Worm (Caenorhabditis elegans) whole organism, late embryonic: ENCODE measurements around the gene nhr-135.
"Not testable (repeated sequence)": the region's sequence is repeated elsewhere in the genome, so short reads cannot be mapped to it uniquely, and the experiment has no call there.

Experiments
- C08G9.2 ChIP-seq: sonication (generic microtip); optimal IDR thresholded peaks from 2 replicates; lab custom pipeline; 2016; ENCODE audit warnings: mild to moderate bottlenecking, missing genetic modification characterization, moderate library complexity, missing compliant biosample characterization
- F13H6.1 ChIP-seq: sonication (generic microtip); optimal IDR thresholded peaks from 2 replicates; lab custom pipeline; 2016; ENCODE audit warnings: missing genetic modification characterization, missing compliant biosample characterization
- ama-1 ChIP-seq: fragments of 150-350 bp; optimal IDR thresholded peaks from 2 replicates; lab custom pipeline; 2014
- ceh-14 ChIP-seq: sonication (generic microtip); optimal IDR thresholded peaks from 2 replicates; lab custom pipeline; 2016; ENCODE audit warnings: missing genotype, missing genetic modification characterization, missing compliant biosample characterization
- ceh-18 ChIP-seq: sonication (generic microtip); optimal IDR thresholded peaks from 2 replicates; lab custom pipeline; 2016; ENCODE audit warnings: missing genetic modification characterization, missing compliant biosample characterization
- ceh-19 ChIP-seq: fragments of 200-800 bp; sonication (Bioruptor generic); optimal IDR thresholded peaks from 2 replicates; lab custom pipeline; 2018; ENCODE audit warnings: mild to moderate bottlenecking, missing genetic modification characterization, missing compliant biosample characterization
- ceh-2 ChIP-seq: sonication (generic microtip); optimal IDR thresholded peaks from 2 replicates; lab custom pipeline; 2016; ENCODE audit warnings: missing genotype, missing genetic modification characterization, missing compliant biosample characterization
- ceh-22 ChIP-seq: sonication (generic microtip); optimal IDR thresholded peaks from 2 replicates; lab custom pipeline; 2017; ENCODE audit warnings: missing biosample characterization, missing genetic modification characterization
- ceh-31 ChIP-seq: sonication (generic microtip); optimal IDR thresholded peaks from 2 replicates; lab custom pipeline; 2016; ENCODE audit warnings: missing genetic modification characterization, missing compliant biosample characterization
- ceh-45 ChIP-seq: fragments of 200-800 bp; sonication (Bioruptor generic); IDR thresholded peaks from 2 replicates; pipeline ENCODE4 v1.3.6; 2022; ENCODE audit warnings: missing genetic modification reagents, missing genetic modification characterization, missing compliant biosample characterization
- ceh-48 ChIP-seq: sonication (generic microtip); optimal IDR thresholded peaks from 2 replicates; lab custom pipeline; 2016; ENCODE audit warnings: missing genetic modification characterization, inconsistent platforms, missing compliant biosample characterization
- ceh-6 ChIP-seq: fragments of 200-800 bp; sonication (Bioruptor generic); optimal IDR thresholded peaks from 2 replicates; lab custom pipeline; 2018; ENCODE audit warnings: mild to moderate bottlenecking, missing genetic modification characterization, missing compliant biosample characterization
- ceh-9 ChIP-seq: sonication (generic microtip); optimal IDR thresholded peaks from 2 replicates; lab custom pipeline; 2016; ENCODE audit warnings: mild to moderate bottlenecking, missing genetic modification characterization, inconsistent platforms, missing compliant biosample characterization
- che-1 ChIP-seq: sonication (generic microtip); optimal IDR thresholded peaks from 2 replicates; lab custom pipeline; 2016; ENCODE audit warnings: mild to moderate bottlenecking, missing genetic modification characterization, missing compliant biosample characterization
- dmd-4 ChIP-seq: sonication (generic microtip); optimal IDR thresholded peaks from 2 replicates; lab custom pipeline; 2016; ENCODE audit warnings: borderline replicate concordance, missing genetic modification characterization, missing compliant biosample characterization
- elt-2 ChIP-seq: sonication (generic microtip); optimal IDR thresholded peaks from 2 replicates; lab custom pipeline; 2016; ENCODE audit warnings: missing genetic modification reagents, missing genetic modification characterization, missing compliant biosample characterization
- elt-4 ChIP-seq: sonication (generic microtip); optimal IDR thresholded peaks from 2 replicates; lab custom pipeline; 2016; ENCODE audit warnings: missing genetic modification characterization, missing compliant biosample characterization
- ets-4 ChIP-seq: sonication (generic microtip); optimal IDR thresholded peaks from 2 replicates; lab custom pipeline; 2016; ENCODE audit warnings: missing genetic modification characterization, missing compliant biosample characterization
- eyg-1 ChIP-seq: sonication (generic microtip); optimal IDR thresholded peaks from 2 replicates; lab custom pipeline; 2016; ENCODE audit warnings: missing genotype, missing genetic modification characterization, missing compliant biosample characterization
- fax-1 ChIP-seq: sonication (generic microtip); optimal IDR thresholded peaks from 2 replicates; lab custom pipeline; 2016; ENCODE audit warnings: missing genotype, missing genetic modification characterization, missing compliant biosample characterization
- fkh-10 ChIP-seq: fragments of 150-350 bp; optimal IDR thresholded peaks from 2 replicates; lab custom pipeline; 2014; ENCODE audit warnings: missing biosample characterization, missing genetic modification reagents, missing genetic modification characterization
- gmeb-2 ChIP-seq: sonication (generic microtip); optimal IDR thresholded peaks from 2 replicates; lab custom pipeline; 2016; ENCODE audit warnings: missing genetic modification characterization, inconsistent platforms, missing compliant biosample characterization
- hlh-15 ChIP-seq: sonication (generic microtip); optimal IDR thresholded peaks from 2 replicates; lab custom pipeline; 2016; ENCODE audit warnings: missing genetic modification characterization, missing compliant biosample characterization
- hlh-6 ChIP-seq: sonication (generic microtip); optimal IDR thresholded peaks from 2 replicates; lab custom pipeline; 2016; ENCODE audit warnings: missing genotype, missing genetic modification characterization, missing compliant biosample characterization
- lim-6 ChIP-seq: sonication (generic microtip); optimal IDR thresholded peaks from 2 replicates; lab custom pipeline; 2016; ENCODE audit warnings: missing genetic modification characterization, missing compliant biosample characterization
- nfya-1 ChIP-seq: sonication (generic microtip); optimal IDR thresholded peaks from 2 replicates; lab custom pipeline; 2017; ENCODE audit warnings: missing genetic modification characterization, mild to moderate bottlenecking, missing compliant biosample characterization, antibody characterized with exemption, moderate library complexity
- nhr-232 ChIP-seq: sonication (generic microtip); optimal IDR thresholded peaks from 2 replicates; lab custom pipeline; 2016; ENCODE audit warnings: missing genetic modification characterization, missing compliant biosample characterization
- pag-3 ChIP-seq: sonication (generic microtip); optimal IDR thresholded peaks from 2 replicates; lab custom pipeline; 2016; ENCODE audit warnings: missing compliant biosample characterization, missing genetic modification characterization, borderline replicate concordance
- pha-4 ChIP-seq: fragments of 150-350 bp; optimal IDR thresholded peaks from 2 replicates; lab custom pipeline; 2018; ENCODE audit warnings: missing biosample characterization, missing genetic modification reagents, missing genetic modification characterization
- pros-1 ChIP-seq: fragments of 150-350 bp; optimal IDR thresholded peaks from 2 replicates; lab custom pipeline; 2014; ENCODE audit warnings: missing biosample characterization, missing genetic modification reagents, missing genetic modification characterization
- ref-2 ChIP-seq: sonication (generic microtip); optimal IDR thresholded peaks from 2 replicates; lab custom pipeline; 2016; ENCODE audit warnings: missing genetic modification characterization, missing compliant biosample characterization
- unc-55 ChIP-seq: sonication (generic microtip); optimal IDR thresholded peaks from 2 replicates; lab custom pipeline; 2017; ENCODE audit warnings: missing biosample characterization, missing genetic modification reagents, missing genetic modification characterization
- unc-86 ChIP-seq: sonication (generic microtip); optimal IDR thresholded peaks from 2 replicates; lab custom pipeline; 2016; ENCODE audit warnings: missing genetic modification characterization, missing compliant biosample characterization
- zip-5 ChIP-seq: sonication (generic microtip); optimal IDR thresholded peaks from 2 replicates; lab custom pipeline; 2016; ENCODE audit warnings: missing genetic modification characterization, missing compliant biosample characterization
- ztf-16 ChIP-seq: sonication (generic microtip); optimal IDR thresholded peaks from 2 replicates; lab custom pipeline; 2017; ENCODE audit warnings: missing genetic modification characterization, missing compliant biosample characterization

nhr-135 gene

DNA sequence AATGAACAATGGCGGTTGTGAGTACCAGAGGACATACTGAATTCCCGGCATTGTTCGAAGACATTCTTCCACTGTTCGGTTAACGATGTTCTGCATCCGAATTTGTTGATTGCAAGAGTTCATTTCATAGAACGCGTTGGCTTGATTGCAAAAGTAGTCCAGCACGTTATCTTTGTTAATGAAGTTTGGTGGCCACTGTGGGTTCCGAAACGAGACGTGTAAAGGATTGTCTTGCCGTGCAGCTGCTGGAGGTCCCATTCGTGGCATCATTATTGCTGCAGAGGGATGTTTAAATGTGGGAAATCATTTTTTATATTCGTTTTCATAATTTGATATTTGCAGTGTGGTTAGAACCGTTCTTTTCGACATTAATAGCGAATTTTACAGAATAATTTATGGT lies 34.2 kb downstream of the nhr-135 start, which contains the start of gene mdt-6:
Gene mdt-6, minus strand, starts transcription at position 275 of the 400 bp plus-strand sequence.
- no peak for TF ChIP-seq ceh-19

DNA sequence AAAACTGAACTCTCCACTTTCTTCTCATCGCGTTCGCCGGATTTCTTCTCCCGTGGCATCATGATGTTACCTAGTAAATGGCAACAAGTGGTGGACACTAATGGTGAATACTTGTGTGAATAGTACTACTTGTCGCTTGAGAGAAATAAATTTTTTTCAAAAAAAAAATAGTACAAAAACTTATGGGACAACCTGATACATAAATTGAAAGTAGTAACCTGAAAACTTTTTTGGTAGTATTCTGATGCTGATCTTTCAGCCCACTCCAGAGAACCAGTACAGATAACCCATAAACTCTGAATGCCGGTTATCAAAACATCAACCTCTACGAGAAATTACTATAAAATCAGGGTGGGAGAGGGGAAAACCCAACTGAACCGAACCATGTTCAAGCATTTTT lies 35.8 kb downstream of the nhr-135 start, which contains the start of gene Y57E12AL.2:
Gene Y57E12AL.2, plus strand, starts transcription at position 301 of the 400 bp plus-strand sequence.
- TF ChIP-seq F13H6.1 (tag; lab: Kevin White, UChicago); ceh-48 (tag; lab: Kevin White, UChicago); ceh-19: not testable (repeated sequence)

DNA sequence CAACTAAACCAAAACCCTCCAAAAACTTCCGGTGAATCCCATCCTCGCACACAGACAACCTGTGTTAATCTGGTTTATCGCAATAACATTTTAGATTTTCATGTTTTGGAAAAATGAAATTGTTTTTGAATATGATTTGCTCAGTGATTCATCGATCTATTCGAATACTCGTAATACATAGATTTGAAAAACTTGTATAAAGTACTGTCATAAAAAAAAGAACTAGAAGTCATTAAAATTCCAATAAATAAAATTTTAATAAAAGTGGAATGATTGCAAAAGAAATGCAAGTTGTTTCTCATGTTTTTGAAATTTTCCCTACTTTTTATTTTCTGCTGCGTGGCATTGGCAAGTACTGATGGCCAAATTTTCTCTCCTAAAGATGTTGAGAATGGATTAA lies 39.0 kb downstream of the nhr-135 start, which contains the start of gene spig-8:
Gene spig-8, plus strand, starts transcription at position 301 of the 400 bp plus-strand sequence.
- no peak for TF ChIP-seq ceh-19
- no peak for TF ChIP-seq fkh-10
- no peak for TF ChIP-seq fax-1 (tag; lab: Kevin White, UChicago)
- TF ChIP-seq ceh-22 (tag; lab: Kevin White, UChicago) = no peak
- no peak for TF ChIP-seq unc-55 (GFP tag; lab: Kevin White, UChicago)
- no peak for TF ChIP-seq hlh-6 (tag; lab: Kevin White, UChicago)
- no peak for TF ChIP-seq pros-1 (tag; lab: Kevin White, UChicago)
- no peak for TF ChIP-seq eyg-1 (tag; lab: Kevin White, UChicago)
- no peak for TF ChIP-seq zip-5
- no peak for TF ChIP-seq elt-2
- TF ChIP-seq ceh-6 (GFP tag; lab: Kevin White, UChicago) = no peak
- TF ChIP-seq che-1 (tag; lab: Kevin White, UChicago) = no peak

DNA sequence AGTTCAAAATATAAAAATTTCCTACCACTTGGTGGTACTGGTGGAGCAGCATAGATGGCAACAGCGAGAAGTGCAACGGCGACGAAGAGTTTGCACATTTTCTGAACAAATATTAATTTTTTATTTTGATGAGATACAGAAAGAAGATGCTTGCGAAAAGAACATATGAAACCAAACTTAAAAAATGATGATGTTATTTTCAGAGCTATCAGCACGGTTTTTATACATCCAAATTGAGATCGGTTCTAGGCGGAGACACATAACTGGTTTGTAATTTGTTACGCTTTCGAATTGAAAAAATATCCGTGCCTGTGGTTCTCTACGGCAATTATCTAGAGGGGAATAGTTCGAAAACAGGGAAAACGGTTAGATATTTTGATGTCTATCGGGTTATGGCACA lies 40.5 kb downstream of the nhr-135 start, which contains the start of gene txt-17:
Gene txt-17, minus strand, starts transcription at position 101 of the 400 bp plus-strand sequence.
- no peak for TF ChIP-seq ama-1 (lab: Kevin White, UChicago)
- TF ChIP-seq lim-6 (tag; lab: Kevin White, UChicago) = no peak
- no peak for TF ChIP-seq ceh-19
- TF ChIP-seq ets-4 = no peak
- TF ChIP-seq pag-3 (tag; lab: Kevin White, UChicago) = no peak
- no peak for TF ChIP-seq dmd-4
- no peak for TF ChIP-seq C08G9.2 (tag; lab: Kevin White, UChicago)
- TF ChIP-seq nhr-232 (tag; lab: Kevin White, UChicago) = no peak
- no peak for TF ChIP-seq ceh-6 (GFP tag; lab: Kevin White, UChicago)
- no peak for TF ChIP-seq elt-4 (tag; lab: Kevin White, UChicago)
- TF ChIP-seq ceh-22 (tag; lab: Kevin White, UChicago) = no peak
- TF ChIP-seq ceh-31 (tag; lab: Kevin White, UChicago) = no peak
- TF ChIP-seq gmeb-2 (tag; lab: Kevin White, UChicago) = no peak
- no peak for TF ChIP-seq nfya-1 (tag; lab: Kevin White, UChicago)
- no peak for TF ChIP-seq ceh-9 (tag; lab: Kevin White, UChicago)

DNA sequence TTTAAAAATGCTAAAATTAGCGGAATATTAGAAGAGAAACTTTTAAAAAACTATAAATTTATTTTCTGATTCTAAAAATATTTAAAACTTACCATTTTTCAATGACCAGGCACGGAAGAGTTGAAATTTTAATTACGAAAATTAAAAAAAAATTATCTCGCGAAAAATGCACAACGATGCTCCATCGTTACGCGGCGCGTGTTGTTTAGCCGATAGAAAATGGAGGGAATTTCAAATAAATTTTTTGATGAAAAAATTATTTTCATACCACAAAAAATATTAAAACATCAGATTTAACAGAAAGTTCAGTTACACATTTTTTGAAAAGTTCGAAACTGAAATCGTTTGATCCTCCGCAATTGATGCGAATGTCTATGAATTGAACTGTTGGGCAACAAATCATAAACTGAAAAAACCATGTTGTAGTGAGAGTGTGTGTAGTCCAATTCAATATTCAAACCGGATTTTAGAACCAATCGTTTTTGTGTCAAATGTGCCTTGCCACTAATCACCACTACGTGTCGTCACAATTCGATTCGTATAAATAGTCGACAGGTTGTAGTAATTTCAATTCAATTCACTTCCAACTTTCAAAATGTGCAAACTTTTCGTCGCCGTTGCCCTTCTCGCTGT lies 42.3 kb downstream of the nhr-135 start, which contains the start of the genes tofu-2 and spig-1:
Gene tofu-2, minus strand, starts transcription at position 116 of the 633 bp plus-strand sequence.
Gene spig-1, plus strand, starts transcription at position 583 of the 633 bp plus-strand sequence.
- TF ChIP-seq pha-4 (tag; lab: Kevin White, UChicago) (no peak), pag-3 (tag; lab: Kevin White, UChicago) (no peak), ceh-18 (tag; lab: Kevin White, UChicago) (no peak)

DNA sequence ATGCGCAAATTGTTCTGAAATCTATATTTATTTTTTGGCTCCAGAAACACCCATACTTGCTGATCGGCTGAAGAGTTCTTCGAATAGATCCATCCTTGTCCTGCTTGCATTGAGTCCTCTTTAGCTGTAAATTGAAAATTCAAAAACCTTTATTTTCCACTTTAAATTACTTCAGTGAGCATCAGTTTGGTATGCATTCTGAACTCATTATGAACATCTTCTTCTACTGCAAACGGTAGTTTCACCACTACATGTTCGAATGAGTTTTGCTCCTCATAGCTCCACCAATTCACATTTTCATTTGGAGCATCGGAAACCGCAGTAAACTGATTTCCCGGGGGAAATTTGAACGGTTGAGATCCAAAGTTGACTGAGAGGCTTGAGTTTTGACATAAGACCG lies 43.4 kb downstream of the nhr-135 start:
- TF ChIP-seq ceh-14 (tag; lab: Kevin White, UChicago) (no peak), hlh-15 (no peak), ceh-9 (tag; lab: Kevin White, UChicago) (no peak), ztf-16 (tag; lab: Kevin White, UChicago) (no peak), eyg-1 (tag; lab: Kevin White, UChicago) (no peak), ref-2 (tag; lab: Kevin White, UChicago) (no peak), unc-86 (tag; lab: Kevin White, UChicago) (no peak), ceh-45 (no peak), ama-1 (lab: Kevin White, UChicago) (no peak), ceh-2 (tag; lab: Kevin White, UChicago) (no peak)
- TF ChIP-seq, all 69 proteins: peak for 0
